Worm (Caenorhabditis elegans) whole organism, L4 larva: ENCODE data around the gene R13D11.4.

Source experiments
- F26F4.8 ChIP-seq: fragments of 200-800 bp; sonication (Bioruptor generic); conservative IDR thresholded peaks from 2 replicates; pipeline ENCODE4 v1.3.6; 2022; ENCODE audit warnings: missing genetic modification characterization, missing compliant biosample characterization
- F37D6.2 ChIP-seq: sonication (generic microtip); optimal IDR thresholded peaks from 2 replicates; lab custom pipeline; 2016; ENCODE audit warnings: mild to moderate bottlenecking, missing genetic modification characterization, missing compliant biosample characterization
- F44E2.7 ChIP-seq: fragments of 200-800 bp; sonication (Bioruptor generic); IDR thresholded peaks from 2 replicates; pipeline ENCODE4 v2.1.2; 2022; ENCODE audit warnings: missing genetic modification characterization, missing compliant biosample characterization
- T20F7.1 ChIP-seq: fragments of 200-800 bp; sonication (Bioruptor generic); optimal IDR thresholded peaks from 2 replicates; lab custom pipeline; 2018; ENCODE audit warnings: mild to moderate bottlenecking, missing genetic modification characterization, missing compliant biosample characterization
- T26A8.4 ChIP-seq: fragments of 200-800 bp; sonication (Bioruptor generic); IDR thresholded peaks from 2 replicates; pipeline ENCODE4 v1.3.6; 2022; ENCODE audit warnings: missing genetic modification characterization, missing compliant biosample characterization
- Y105C5A.15 ChIP-seq: fragments of 200-800 bp; sonication (Bioruptor generic); IDR thresholded peaks from 2 replicates; pipeline ENCODE4 v1.3.6; 2022; ENCODE audit warnings: missing genetic modification characterization, missing compliant biosample characterization
- Y48G9A.11 ChIP-seq: fragments of 200-800 bp; sonication (Bioruptor generic); IDR thresholded peaks from 2 replicates; pipeline ENCODE4 v1.3.6; 2022; ENCODE audit warnings: missing genetic modification reagents, missing genetic modification characterization, missing compliant biosample characterization
- Y5F2A.4 ChIP-seq: fragments of 200-800 bp; sonication (Bioruptor generic); optimal IDR thresholded peaks from 2 replicates; lab custom pipeline; 2018; ENCODE audit warnings: mild to moderate bottlenecking, missing genetic modification characterization, missing compliant biosample characterization
- Y75B8A.6 ChIP-seq: fragments of 200-800 bp; sonication (Bioruptor generic); IDR thresholded peaks from 2 replicates; pipeline ENCODE4 v1.3.6; 2022; ENCODE audit warnings: missing genetic modification reagents, missing genetic modification characterization, missing compliant biosample characterization
- ZK337.2 ChIP-seq: fragments of 200-800 bp; sonication (Bioruptor generic); IDR thresholded peaks from 2 replicates; pipeline ENCODE4 v1.3.6; 2022; ENCODE audit warnings: missing genetic modification reagents, missing genetic modification characterization, missing compliant biosample characterization
- aly-2 ChIP-seq: sonication (generic microtip); optimal IDR thresholded peaks from 2 replicates; lab custom pipeline; 2018; ENCODE audit warnings: missing biosample characterization, missing genetic modification characterization
- arid-1 ChIP-seq: fragments of 200-800 bp; sonication (Bioruptor generic); conservative IDR thresholded peaks from 2 replicates; pipeline ENCODE4 v1.3.6; 2022; ENCODE audit warnings: missing genetic modification reagents, missing genetic modification characterization, missing compliant biosample characterization
- daf-12 ChIP-seq: fragments of 150-350 bp; optimal IDR thresholded peaks from 2 replicates; lab custom pipeline; 2014; ENCODE audit warnings: missing biosample characterization, missing genetic modification reagents, missing genetic modification characterization
- daf-16 ChIP-seq, 3 experiments: sonication (generic microtip); optimal IDR thresholded peaks; 2 replicates each; lab custom pipeline; 2016 to 2017; ENCODE audit warnings: missing genetic modification characterization in 3 of 3, missing genetic modification reagents in 3 of 3, mild to moderate bottlenecking in 2 of 3, missing compliant biosample characterization in 2 of 3, missing biosample characterization in 1 of 3, moderate library complexity in 1 of 3
- daf-8 ChIP-seq: fragments of 200-800 bp; sonication (Bioruptor generic); IDR thresholded peaks from 2 replicates; pipeline ENCODE4 v1.3.6; 2022; ENCODE audit warnings: missing genetic modification characterization, missing compliant biosample characterization
- dmd-6 ChIP-seq: fragments of 200-800 bp; sonication (Bioruptor generic); IDR thresholded peaks from 2 replicates; pipeline ENCODE4 v1.3.6; 2022; ENCODE audit warnings: missing genetic modification reagents, missing genetic modification characterization, missing compliant biosample characterization
- dmd-8 ChIP-seq: fragments of 200-800 bp; sonication (Bioruptor generic); IDR thresholded peaks from 2 replicates; pipeline ENCODE4 v1.3.6; 2022; ENCODE audit warnings: missing genetic modification characterization, missing compliant biosample characterization
- duxl-1 ChIP-seq: sonication (generic microtip); optimal IDR thresholded peaks from 2 replicates; lab custom pipeline; 2016; ENCODE audit warnings: mild to moderate bottlenecking, missing genetic modification characterization, moderate library complexity, missing compliant biosample characterization; ENCODE audit not compliant: poor library complexity
- egl-27 ChIP-seq: sonication (generic microtip); optimal IDR thresholded peaks from 3 replicates; lab custom pipeline; 2017; ENCODE audit warnings: missing biosample characterization, missing genetic modification reagents, missing genetic modification characterization
- gei-8 ChIP-seq: fragments of 200-800 bp; sonication (Bioruptor generic); optimal IDR thresholded peaks from 2 replicates; lab custom pipeline; 2018; ENCODE audit warnings: mild to moderate bottlenecking, missing genetic modification characterization, missing compliant biosample characterization
- jun-1 ChIP-seq: fragments of 150-350 bp; optimal IDR thresholded peaks from 2 replicates; lab custom pipeline; 2014; ENCODE audit warnings: missing biosample characterization, missing genetic modification reagents, missing genetic modification characterization
- lim-7 ChIP-seq: fragments of 200-800 bp; sonication (Bioruptor generic); IDR thresholded peaks from 2 replicates; pipeline ENCODE4 v1.3.6; 2022; ENCODE audit warnings: missing genetic modification characterization, missing compliant biosample characterization
- lin-38 ChIP-seq: fragments of 200-800 bp; sonication (Bioruptor generic); IDR thresholded peaks from 2 replicates; pipeline ENCODE4 v1.3.6; 2022; ENCODE audit warnings: missing genetic modification reagents, missing genetic modification characterization, missing compliant biosample characterization
- mep-1 ChIP-seq: fragments of 150-350 bp; sonication (generic microtip); optimal IDR thresholded peaks from 3 replicates; lab custom pipeline; 2014; ENCODE audit warnings: missing biosample characterization, missing genetic modification characterization
- mes-2 ChIP-seq: sonication (generic microtip); optimal IDR thresholded peaks from 2 replicates; lab custom pipeline; 2016; ENCODE audit warnings: missing genotype, mild to moderate bottlenecking, missing genetic modification characterization, missing compliant biosample characterization; ENCODE audit not compliant: poor library complexity, severe bottlenecking
- nhr-102 ChIP-seq: sonication (generic microtip); optimal IDR thresholded peaks from 2 replicates; lab custom pipeline; 2016; ENCODE audit warnings: mild to moderate bottlenecking, missing genetic modification characterization, moderate library complexity, missing compliant biosample characterization
- nhr-111 ChIP-seq: fragments of 200-800 bp; sonication (Bioruptor generic); optimal IDR thresholded peaks from 2 replicates; lab custom pipeline; 2018; ENCODE audit warnings: mild to moderate bottlenecking, missing genetic modification characterization, missing compliant biosample characterization
- nhr-237 ChIP-seq: sonication (generic microtip); optimal IDR thresholded peaks from 2 replicates; lab custom pipeline; 2017; ENCODE audit warnings: missing biosample characterization, missing genetic modification characterization
- nhr-41 ChIP-seq: fragments of 200-800 bp; sonication (Bioruptor generic); IDR thresholded peaks from 2 replicates; pipeline ENCODE4 v1.3.6; 2022; ENCODE audit warnings: missing genetic modification reagents, missing genetic modification characterization, missing compliant biosample characterization
- nhr-48 ChIP-seq: sonication (generic microtip); optimal IDR thresholded peaks from 2 replicates; lab custom pipeline; 2016; ENCODE audit warnings: mild to moderate bottlenecking, missing genetic modification characterization, missing compliant biosample characterization
- nhr-6 ChIP-seq: fragments of 150-350 bp; optimal IDR thresholded peaks from 2 replicates; lab custom pipeline; 2014; ENCODE audit warnings: missing biosample characterization, missing genetic modification characterization
- pha-4 ChIP-seq, 2 experiments: fragments of 150-350 bp in 1 of 2; fragments of 200-800 bp in 1 of 2; sonication (Bioruptor generic) in 1 of 2; IDR thresholded peaks in 1 of 2; optimal IDR thresholded peaks in 1 of 2; 2 replicates each; pipeline versions ENCODE4 v1.3.6 to Lab custom; 2014 to 2022; ENCODE audit warnings: missing genetic modification characterization in 2 of 2, missing genetic modification reagents in 2 of 2, missing biosample characterization in 1 of 2, missing compliant biosample characterization in 1 of 2
- pqm-1 ChIP-seq: sonication (generic microtip); optimal IDR thresholded peaks from 2 replicates; lab custom pipeline; 2017; ENCODE audit warnings: missing biosample characterization, missing genetic modification characterization
- rbr-2 ChIP-seq: sonication (generic microtip); optimal IDR thresholded peaks from 2 replicates; lab custom pipeline; 2016; ENCODE audit warnings: missing genotype, missing genetic modification characterization, missing compliant biosample characterization
- sdz-12 ChIP-seq: fragments of 200-800 bp; sonication (Bioruptor generic); optimal IDR thresholded peaks from 2 replicates; lab custom pipeline; 2018; ENCODE audit warnings: mild to moderate bottlenecking, missing genetic modification characterization, missing compliant biosample characterization
- skn-1 ChIP-seq: fragments of 150-350 bp; optimal IDR thresholded peaks from 2 replicates; lab custom pipeline; 2014; ENCODE audit warnings: missing biosample characterization, missing genetic modification characterization
- snpc-1.2 ChIP-seq: fragments of 200-800 bp; sonication (Bioruptor generic); IDR thresholded peaks from 2 replicates; pipeline ENCODE4 v1.3.6; 2022; ENCODE audit warnings: missing genetic modification reagents, missing genetic modification characterization, missing compliant biosample characterization
- snpc-4 ChIP-seq: fragments of 150-350 bp; optimal IDR thresholded peaks from 2 replicates; lab custom pipeline; 2014; ENCODE audit warnings: missing biosample characterization, missing genetic modification characterization
- tag-97 ChIP-seq: fragments of 200-800 bp; sonication (Bioruptor generic); IDR thresholded peaks from 2 replicates; pipeline ENCODE4 v1.3.6; 2022; ENCODE audit warnings: missing genetic modification characterization, missing compliant biosample characterization
- tra-1 ChIP-seq: fragments of 200-800 bp; sonication (Bioruptor generic); IDR thresholded peaks from 2 replicates; pipeline ENCODE4 v1.3.6; 2022; ENCODE audit warnings: missing genetic modification reagents, missing genetic modification characterization, missing compliant biosample characterization
- unc-130 ChIP-seq: sonication (generic microtip); optimal IDR thresholded peaks from 2 replicates; lab custom pipeline; 2016; ENCODE audit warnings: missing genetic modification reagents, missing genetic modification characterization, missing compliant biosample characterization
- unc-62 ChIP-seq, 3 experiments: fragments of 150-350 bp in 1 of 3; sonication (generic microtip); optimal IDR thresholded peaks in 2 of 3; peaks in 1 of 3; 1 replicate in 1 of 3; 2 replicates in 2 of 3; lab custom pipeline; 2014 to 2017; ENCODE audit warnings: missing biosample characterization in 3 of 3, missing genetic modification characterization in 3 of 3, missing genetic modification reagents in 3 of 3, missing genotype in 1 of 3
- zfp-3 ChIP-seq: fragments of 200-800 bp; sonication (Bioruptor generic); conservative IDR thresholded peaks from 2 replicates; pipeline ENCODE4 v1.3.6; 2022; ENCODE audit warnings: missing genetic modification reagents, missing genetic modification characterization, missing compliant biosample characterization
- zip-11 ChIP-seq: fragments of 200-800 bp; sonication (Bioruptor generic); IDR thresholded peaks from 2 replicates; pipeline ENCODE4 v1.3.6; 2022; ENCODE audit warnings: missing genetic modification characterization, missing compliant biosample characterization

The R13D11.4 gene

DNA sequence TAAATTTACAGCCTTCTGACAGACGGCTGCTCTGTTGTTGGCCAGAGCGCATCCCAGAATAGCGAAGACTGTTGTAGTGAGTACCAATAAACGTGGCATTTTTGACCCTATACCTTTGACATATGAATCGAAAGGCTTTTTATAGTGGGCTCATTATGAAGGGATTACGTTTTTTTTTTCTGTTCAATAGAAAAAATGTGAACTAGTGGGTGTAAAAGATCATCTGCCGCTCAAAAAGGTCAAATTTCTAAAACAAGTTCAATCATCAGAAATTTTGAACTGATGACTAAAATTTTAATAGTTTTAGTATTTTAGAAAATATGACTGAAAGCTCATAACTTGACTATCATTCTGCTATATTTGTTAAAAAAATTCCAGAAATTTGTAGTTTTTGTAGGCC is 44.4 kb downstream of the R13D11.4 start, which contains the start of gene K09C6.9:
Gene K09C6.9 (minus strand): TSS at position 101 of the 400 bp plus-strand sequence.
- TF ChIP-seq Y5F2A.4, result no peak
- TF ChIP-seq F44E2.7 (GFP tag; lab: Robert Waterston, UW), result no peak
- no peak for TF ChIP-seq Y105C5A.15 (GFP tag; lab: Robert Waterston, UW)
- no peak for TF ChIP-seq pqm-1 (tag; lab: Kevin White, UChicago)

DNA sequence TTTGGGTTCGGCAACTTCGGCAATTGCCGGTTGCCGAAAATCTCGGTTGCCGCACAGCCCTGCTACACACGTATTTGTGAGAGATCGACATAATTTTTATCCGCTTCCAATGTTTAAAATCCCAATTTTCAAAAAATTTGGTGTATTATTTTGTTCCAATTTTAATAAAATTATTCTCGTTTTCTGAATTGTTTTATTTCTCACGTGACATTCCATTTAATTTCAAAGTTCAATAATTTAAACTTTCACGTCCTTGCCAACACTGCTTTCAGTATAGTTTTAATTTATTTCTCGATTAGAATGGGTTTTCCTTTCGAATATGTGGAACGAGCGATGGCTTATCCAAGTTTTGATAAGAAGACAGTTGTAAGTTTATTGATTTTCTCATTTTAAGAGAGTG is 45.9 kb downstream of the R13D11.4 start, which contains the start of gene K09C6.2:
Gene K09C6.2 (plus strand): TSS at position 301 of the 400 bp plus-strand sequence.
- TF ChIP-seq duxl-1 (tag; lab: Kevin White, UChicago) (no peak), nhr-111 (GFP tag; lab: Kevin White, UChicago) (no peak), egl-27 (no peak), unc-130 (GFP tag; lab: Kevin White, UChicago) (no peak), Y5F2A.4 (no peak), rbr-2 (tag; lab: Kevin White, UChicago) (no peak), zip-11 (GFP tag; lab: Robert Waterston, UW) (no peak), mep-1 (no peak), daf-12 (tag; lab: Kevin White, UChicago) (no peak)

DNA sequence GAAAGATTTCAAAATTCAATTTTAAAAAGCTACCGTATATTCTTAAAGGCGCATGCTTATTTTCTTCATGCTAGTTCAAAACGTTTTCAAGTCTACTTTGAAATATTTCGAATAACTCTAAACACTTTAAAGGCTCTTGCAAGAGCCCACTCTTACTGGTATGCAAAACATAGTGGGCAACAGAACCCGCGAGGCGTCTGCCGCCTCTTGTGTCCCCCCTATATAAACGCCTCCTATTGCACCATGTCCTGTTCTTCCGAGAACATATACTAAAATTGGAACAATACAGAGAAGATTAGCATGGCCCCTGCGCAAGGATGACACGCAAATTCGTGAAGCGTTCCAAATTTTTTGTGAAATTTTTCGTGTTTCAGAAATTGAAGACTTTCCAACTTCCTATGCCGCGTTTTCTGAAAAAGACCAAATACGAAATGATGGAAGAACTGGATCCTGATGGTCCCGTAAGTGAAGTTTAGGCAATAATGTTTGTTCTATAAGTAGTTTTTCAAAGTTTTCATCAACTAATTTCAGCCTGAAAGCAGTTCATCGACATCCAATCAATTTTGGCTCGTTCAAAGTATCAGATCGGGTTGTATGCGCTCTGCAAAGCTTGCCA is 48.3 kb downstream of the R13D11.4 start:
- no peak for TF ChIP-seq skn-1
- TF ChIP-seq lim-7, result peak; percentile 40; the same call in 1 of the 2 replicates
- 0 out of 2 replicates have a peak, but pooled peaks have one; percentile 43 for TF ChIP-seq Y48G9A.11 (GFP tag; lab: Robert Waterston, UW)
- peak; percentile 74 for TF ChIP-seq snpc-1.2 (GFP tag; lab: Robert Waterston, UW)
- TF ChIP-seq Y105C5A.15 (GFP tag; lab: Robert Waterston, UW), result no peak
- TF ChIP-seq jun-1, result no peak
- no peak for TF ChIP-seq mes-2
- no peak for TF ChIP-seq daf-16 (GFP tag; optimal IDR thresholded peaks at IDR 0.05; lab: Kevin White, UChicago)
- TF ChIP-seq daf-16 (tag; optimal IDR thresholded peaks at IDR 0.05; lab: Kevin White, UChicago), result no peak
- TF ChIP-seq gei-8, result no peak
- peak; percentile 24; the same call in 1 of the 2 replicates for TF ChIP-seq dmd-6 (GFP tag; lab: Robert Waterston, UW)
- TF ChIP-seq pha-4 (GFP tag; IDR thresholded peaks at IDR 0.05; lab: Robert Waterston, UW), result 0 out of 2 replicates have a peak, but pooled peaks have one; percentile 57
- no peak for TF ChIP-seq pha-4 (tag; optimal IDR thresholded peaks at IDR 0.05; lab: Kevin White, UChicago)
- no peak for TF ChIP-seq nhr-237 (tag; lab: Kevin White, UChicago)
- no peak for TF ChIP-seq T26A8.4
- no peak for TF ChIP-seq T20F7.1
- TF ChIP-seq nhr-6 (tag; lab: Kevin White, UChicago), result no peak
- no peak for TF ChIP-seq dmd-8 (GFP tag; lab: Robert Waterston, UW)
- TF ChIP-seq tag-97 (GFP tag; lab: Robert Waterston, UW), result no peak
- TF ChIP-seq F44E2.7 (GFP tag; lab: Robert Waterston, UW), result 0 out of 2 replicates have a peak, but pooled peaks have one; percentile 25
- no peak for TF ChIP-seq daf-8
- no peak for TF ChIP-seq F37D6.2 (tag; lab: Kevin White, UChicago)
- TF ChIP-seq arid-1 (GFP tag; lab: Robert Waterston, UW), result 0 out of 2 replicates have a peak, but pooled peaks have one; percentile 8
- no peak for TF ChIP-seq nhr-41
- TF ChIP-seq F26F4.8 (GFP tag; lab: Robert Waterston, UW), result peak; percentile 73
- no peak for TF ChIP-seq zfp-3 (GFP tag; lab: Robert Waterston, UW)
- peak; percentile 40; the same call in 1 of the 2 replicates for TF ChIP-seq tra-1
- peak; percentile 48; the same call in 1 of the 2 replicates for TF ChIP-seq ZK337.2 (GFP tag; lab: Robert Waterston, UW)
- TF ChIP-seq unc-62 (GFP tag; optimal IDR thresholded peaks at IDR 0.05 in 1 of 2; lab: Kevin White, UChicago), result no peak
- TF ChIP-seq unc-62 (tag; optimal IDR thresholded peaks at IDR 0.05; lab: Kevin White, UChicago), result no peak
- no peak for TF ChIP-seq nhr-102 (tag; lab: Kevin White, UChicago)
- TF ChIP-seq snpc-4 (tag; lab: Kevin White, UChicago), result peak; percentile 80
- TF ChIP-seq rbr-2 (tag; lab: Kevin White, UChicago), result no peak
- 0 out of 2 replicates have a peak, but pooled peaks have one; percentile 12 for TF ChIP-seq Y75B8A.6 (GFP tag; lab: Robert Waterston, UW)
- TF ChIP-seq nhr-48 (tag; lab: Kevin White, UChicago), result no peak
- no peak for TF ChIP-seq aly-2 (tag; lab: Kevin White, UChicago)
- TF ChIP-seq sdz-12 (GFP tag; lab: Kevin White, UChicago), result no peak
- TF ChIP-seq lin-38 (GFP tag; lab: Robert Waterston, UW), result peak; percentile 74
- no peak for TF ChIP-seq daf-12 (tag; lab: Kevin White, UChicago)
